Worm (Caenorhabditis elegans) whole organism, early embryonic: ENCODE data around the gene Y45F10B.59.

Experiments used
- ama-1 ChIP-seq: fragments of 150-350 bp; optimal IDR thresholded peaks from 2 replicates; lab custom pipeline; 2014
- ceh-13 ChIP-seq: fragments of 200-800 bp; sonication (Bioruptor generic); optimal IDR thresholded peaks from 2 replicates; lab custom pipeline; 2018; ENCODE audit warnings: mild to moderate bottlenecking, missing genetic modification characterization, missing compliant biosample characterization

- TF ChIP-seq ama-1 (lab: Kevin White, UChicago) (no peak), ceh-13 (GFP tag; lab: Kevin White, UChicago) (no peak)
Observed at ce11 chrIV:13639027-13639426, 36.6 kb downstream of the Y45F10B.59 start, which contains the start of gene ugt-22.
